Worm (Caenorhabditis elegans): ENCODE results near the gene hse-5.
A peak's percentile ranks its signal among the peaks of the same experiment; 100 is the strongest.

The hse-5 gene

ce11 chrIII:4345034-4345433, at the start of gene hse-5:
TSS of gene hse-5 (plus strand) at chrIII:4345334.
- no peak for TF ChIP-seq lsy-2 (tag; optimal IDR thresholded peaks at IDR 0.05)

- TF ChIP-seq zip-8 (tag; optimal IDR thresholded peaks at IDR 0.05) (no peak), pha-4 (tag; optimal IDR thresholded peaks at IDR 0.05) (no peak), ceh-39 (tag; optimal IDR thresholded peaks at IDR 0.05) (peak; percentile 13), blmp-1 (tag; optimal IDR thresholded peaks at IDR 0.05) (no peak), sptf-1 (tag; optimal IDR thresholded peaks at IDR 0.05) (no peak)
These were observed 44.1 kb upstream of the hse-5 start, which contains the start of gene R10E4.11 for ce11 chrIII:4300989-4301498. TSS of gene R10E4.11 (minus strand) at chrIII:4301039.

- TF ChIP-seq elt-3 (tag; optimal IDR thresholded peaks at IDR 0.05) (no peak), ham-2 (GFP tag; optimal IDR thresholded peaks at IDR 0.05) (no peak), nhr-12 (tag; optimal IDR thresholded peaks at IDR 0.05) (no peak), ceh-39 (tag; optimal IDR thresholded peaks at IDR 0.05) (no peak), elt-1 (tag; optimal IDR thresholded peaks at IDR 0.05; ENCODE audit: borderline replicate concordance, insufficient read depth) (no peak), nhr-237 (tag; optimal IDR thresholded peaks at IDR 0.05) (no peak), tbx-8 (GFP tag; optimal IDR thresholded peaks at IDR 0.05) (no peak), ceh-83 (GFP tag; optimal IDR thresholded peaks at IDR 0.05) (no peak), nhr-28 (tag; optimal IDR thresholded peaks at IDR 0.05) (no peak), mep-1 (tag; optimal IDR thresholded peaks at IDR 0.05) (no peak), cnd-1 (tag; optimal IDR thresholded peaks at IDR 0.05) (no peak), zip-8 (tag; optimal IDR thresholded peaks at IDR 0.05) (no peak), unc-39 (tag; optimal IDR thresholded peaks at IDR 0.05) (no peak)
These were observed 42.8 kb upstream of the hse-5 start, which contains the start of gene R10E4.9 for ce11 chrIII:4302293-4302692. TSS of gene R10E4.9 (minus strand) at chrIII:4302393.

- TF ChIP-seq ceh-43 (GFP tag; optimal IDR thresholded peaks at IDR 0.05) (no peak), elt-3 (tag; optimal IDR thresholded peaks at IDR 0.05) (no peak), lsy-2 (tag; optimal IDR thresholded peaks at IDR 0.05) (no peak), lin-13 (tag; optimal IDR thresholded peaks at IDR 0.05) (no peak), drap-1 (GFP tag; optimal IDR thresholded peaks at IDR 0.05) (no peak), cnd-1 (tag; optimal IDR thresholded peaks at IDR 0.05) (no peak), blmp-1 (tag; optimal IDR thresholded peaks at IDR 0.05) (no peak), nhr-12 (tag; optimal IDR thresholded peaks at IDR 0.05) (no peak), bed-3 (GFP tag; optimal IDR thresholded peaks at IDR 0.05) (no peak), ces-1 (GFP tag; optimal IDR thresholded peaks at IDR 0.05) (no peak), mab-5 (tag; optimal IDR thresholded peaks at IDR 0.05) (no peak), sem-2 (GFP tag; optimal IDR thresholded peaks at IDR 0.05) (no peak), unc-62 (GFP tag; optimal IDR thresholded peaks at IDR 0.05) (no peak), tbx-8 (GFP tag; optimal IDR thresholded peaks at IDR 0.05) (no peak), hlh-1 (tag; optimal IDR thresholded peaks at IDR 0.05) (no peak), ceh-83 (GFP tag; optimal IDR thresholded peaks at IDR 0.05) (no peak), mls-2 (tag; optimal IDR thresholded peaks at IDR 0.05) (no peak), pha-4 (tag; optimal IDR thresholded peaks at IDR 0.05) (no peak), nhr-237 (tag; optimal IDR thresholded peaks at IDR 0.05) (no peak)
These were observed 42.4 kb upstream of the hse-5 start for ce11 chrIII:4302780-4303179.

- TF ChIP-seq sem-2 (GFP tag; optimal IDR thresholded peaks at IDR 0.05) (no peak), M03D4.4 (tag; optimal IDR thresholded peaks at IDR 0.05) (no peak)
These were observed 35.8 kb upstream of the hse-5 start for ce11 chrIII:4309303-4309702.

ce11 chrIII:4313061-4313962, 31.8 kb upstream of the hse-5 start, which contains the start of the genes evl-14 and dcn-1:
TSS of gene evl-14 (minus strand) at chrIII:4313128.
TSS of gene dcn-1 (plus strand) at chrIII:4313912.
- TF ChIP-seq mep-1 (tag; optimal IDR thresholded peaks at IDR 0.05) (peak; percentile 39), nhr-76 (tag; optimal IDR thresholded peaks at IDR 0.05) (no peak), ceh-39 (tag; optimal IDR thresholded peaks at IDR 0.05) (peak; percentile 76), ces-1 (GFP tag; optimal IDR thresholded peaks at IDR 0.05) (peak; percentile 59), blmp-1 (tag; optimal IDR thresholded peaks at IDR 0.05) (no peak), zip-8 (tag; optimal IDR thresholded peaks at IDR 0.05) (peak; percentile 67), hlh-1 (tag; optimal IDR thresholded peaks at IDR 0.05) (peak; percentile 34), pha-4 (tag; optimal IDR thresholded peaks at IDR 0.05) (peak; percentile 59), lsy-2 (tag; optimal IDR thresholded peaks at IDR 0.05) (peak; percentile 68), unc-39 (tag; optimal IDR thresholded peaks at IDR 0.05) (no peak), mls-2 (tag; optimal IDR thresholded peaks at IDR 0.05) (no peak), nhr-237 (tag; optimal IDR thresholded peaks at IDR 0.05) (peak; percentile 74)
